Fruit fly (Drosophila melanogaster): ENCODE results near the gene SH3PX1.

Gene SH3PX1

DNA sequence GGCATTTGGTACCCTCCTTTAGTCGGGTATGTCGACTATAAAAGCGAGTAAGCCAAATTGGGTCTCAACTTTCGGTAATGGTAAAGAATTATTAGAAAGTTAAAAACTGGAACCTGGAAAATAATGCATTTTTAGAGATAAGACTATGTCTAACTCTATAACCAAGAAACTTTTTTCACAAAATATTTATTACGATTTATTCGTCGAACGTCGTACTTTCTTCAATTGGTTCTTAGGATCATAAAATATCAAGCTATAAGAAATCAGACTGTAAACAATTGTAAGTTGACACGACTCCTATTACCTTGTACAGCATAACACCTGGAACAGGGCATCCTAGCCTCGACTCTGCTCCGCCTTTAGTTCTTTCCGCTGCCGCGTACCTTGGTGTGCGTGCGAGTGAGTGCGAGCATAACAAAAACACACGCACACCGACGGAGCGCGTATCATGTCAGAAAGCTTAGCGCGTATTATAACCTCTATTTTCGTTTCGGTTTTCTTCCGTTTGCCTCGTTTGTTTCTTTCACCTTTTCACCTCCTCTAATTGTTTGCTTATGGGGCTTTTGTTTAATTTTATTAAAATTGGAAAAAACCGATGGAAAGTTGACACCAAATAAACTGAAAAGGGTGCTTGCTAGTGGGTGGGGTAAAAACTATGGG lies 20.6 kb downstream of the SH3PX1 start (continued):
- peak; percentile 98 for TF ChIP-seq CG18262 (tag; optimal IDR thresholded peaks at IDR 0.05)
- peak; percentile 92 for TF ChIP-seq repo (GFP tag; optimal IDR thresholded peaks at IDR 0.05)
- TF ChIP-seq tin (GFP tag; optimal IDR thresholded peaks at IDR 0.05): peak; percentile 96
- TF ChIP-seq croc (GFP tag; conservative IDR thresholded peaks at IDR 0.05): peak; percentile 86
- TF ChIP-seq CG7745 (tag; optimal IDR thresholded peaks at IDR 0.05): no peak
- TF ChIP-seq mirr (GFP tag; optimal IDR thresholded peaks at IDR 0.05): peak; percentile 62
- TF ChIP-seq ro (GFP tag; IDR thresholded peaks at IDR 0.05): peak; percentile 73; the same call in 1 of the 2 replicates
- peak; percentile 93 for TF ChIP-seq NC2α (GFP tag; optimal IDR thresholded peaks at IDR 0.05)
- peak; percentile 69; the same call in 1 of the 3 replicates for TF ChIP-seq C15 (GFP tag; IDR thresholded peaks at IDR 0.05)
- peak; percentile 97 for TF ChIP-seq CG3281 (GFP tag; optimal IDR thresholded peaks at IDR 0.05)
- peak; percentile 78 for TF ChIP-seq lbe (GFP tag; optimal IDR thresholded peaks at IDR 0.05)
- no peak for TF ChIP-seq CG6791 (GFP tag; IDR thresholded peaks at IDR 0.05; ENCODE audit: partially characterized antibody)
- peak; percentile 86 for TF ChIP-seq CG12299 (tag; optimal IDR thresholded peaks at IDR 0.05)
- peak; percentile 86 for TF ChIP-seq CG1603 (tag; optimal IDR thresholded peaks at IDR 0.05)
- TF ChIP-seq br (optimal IDR thresholded peaks at IDR 0.05): no peak
- peak; percentile 97 for TF ChIP-seq CG7839 (tag; optimal IDR thresholded peaks at IDR 0.05)
- peak; percentile 95 for TF ChIP-seq CG1647 (GFP tag; optimal IDR thresholded peaks at IDR 0.05)
- TF ChIP-seq CG32532 (GFP tag; IDR thresholded peaks at IDR 0.05): peak; percentile 89
- TF ChIP-seq CG6254 (GFP tag; optimal IDR thresholded peaks at IDR 0.05): peak; percentile 83
- peak; percentile 97 for TF ChIP-seq Meics (GFP tag; optimal IDR thresholded peaks at IDR 0.05)
- TF ChIP-seq amos (GFP tag; IDR thresholded peaks at IDR 0.05; ENCODE audit: partially characterized antibody): no peak
- peak; percentile 95 for TF ChIP-seq disco-r (GFP tag; optimal IDR thresholded peaks at IDR 0.05)
- TF ChIP-seq CG10959 (GFP tag; IDR thresholded peaks at IDR 0.05): peak; percentile 74; the same call in 1 of the 2 replicates
- TF ChIP-seq ems (GFP tag; optimal IDR thresholded peaks at IDR 0.05): peak; percentile 96
- TF ChIP-seq ash1 (GFP tag; optimal IDR thresholded peaks at IDR 0.05): peak; percentile 68
- peak; percentile 82 for TF ChIP-seq CG7987 (GFP tag; optimal IDR thresholded peaks at IDR 0.05)
- TF ChIP-seq BEAF-32 (GFP tag; optimal IDR thresholded peaks at IDR 0.05): peak; percentile 17
- peak; percentile 98 for TF ChIP-seq Oli (tag; optimal IDR thresholded peaks at IDR 0.05)
- TF ChIP-seq CG10431 (GFP tag; optimal IDR thresholded peaks at IDR 0.05): peak; percentile 84
- TF ChIP-seq grau (tag; optimal IDR thresholded peaks at IDR 0.05): peak; percentile 96
- no peak for TF ChIP-seq cad (GFP tag; optimal IDR thresholded peaks at IDR 0.05)
- peak; percentile 89 for TF ChIP-seq trh (GFP tag; optimal IDR thresholded peaks at IDR 0.05)
- TF ChIP-seq fu2 (GFP tag; optimal IDR thresholded peaks at IDR 0.05): peak; percentile 97
- TF ChIP-seq Rfx (GFP tag; IDR thresholded peaks at IDR 0.05): peak; percentile 90
- no peak for TF ChIP-seq CG7963 (GFP tag; IDR thresholded peaks at IDR 0.05; ENCODE audit: partially characterized antibody)
- TF ChIP-seq Trl (optimal IDR thresholded peaks at IDR 0.05): peak in 1 of 2 experiments; percentile 68
- TF ChIP-seq Trl (GFP tag; optimal IDR thresholded peaks at IDR 0.05): peak; percentile 95
- TF ChIP-seq ewg (GFP tag; optimal IDR thresholded peaks at IDR 0.05): peak; percentile 91
- peak; percentile 72; the same call in 2 of the 3 replicates for TF ChIP-seq gce (GFP tag; IDR thresholded peaks at IDR 0.05)
- peak; percentile 63; the same call in 1 of the 2 replicates for TF ChIP-seq dan (GFP tag; IDR thresholded peaks at IDR 0.05)
- TF ChIP-seq CG34224 (GFP tag; IDR thresholded peaks at IDR 0.05; ENCODE audit: partially characterized antibody): no peak
- peak; percentile 71 for TF ChIP-seq CrebB (tag; optimal IDR thresholded peaks at IDR 0.05)
- TF ChIP-seq unpg (GFP tag; optimal IDR thresholded peaks at IDR 0.05): peak; percentile 87
- TF ChIP-seq p53 (GFP tag; optimal IDR thresholded peaks at IDR 0.05): peak; percentile 87
- TF ChIP-seq CG15696 (tag; optimal IDR thresholded peaks at IDR 0.05): peak; percentile 78
- peak; percentile 86 for TF ChIP-seq ranshi (GFP tag; IDR thresholded peaks at IDR 0.05)
- peak; percentile 93 for TF ChIP-seq HmgZ (tag; optimal IDR thresholded peaks at IDR 0.05)
- peak; percentile 93 to 97 for TF ChIP-seq Pdp1 (GFP tag; optimal IDR thresholded peaks at IDR 0.05)
- peak in 1 of 3 experiments; percentile 95 for TF ChIP-seq lola (GFP tag; optimal IDR thresholded peaks at IDR 0.05)

All from whole organism, embryonic.